Fruit fly (Drosophila melanogaster): Measurements from ENCODE around the gene beg.

- TF ChIP-seq psq (optimal IDR thresholded peaks at IDR 0.05) = no peak
- TF ChIP-seq EcR (GFP tag; optimal IDR thresholded peaks at IDR 0.05) = no peak
- no peak for TF ChIP-seq usp (GFP tag; optimal IDR thresholded peaks at IDR 0.05)
- TF ChIP-seq CG8478 (optimal IDR thresholded peaks at IDR 0.05) = no peak
- no peak for TF ChIP-seq pan (optimal IDR thresholded peaks at IDR 0.05)
- peak; percentile 63 for TF ChIP-seq Dll (optimal IDR thresholded peaks at IDR 0.05)
These were observed 3.5 kb upstream of the beg start, which contains the start of gene Ilp8 for dm6 chr3L:17031971-17032370.
